Worm (Caenorhabditis elegans) whole organism, early embryonic: ENCODE results near the gene Y49F6A.12.

Experiments used
- B0310.2 ChIP-seq: sonication (generic microtip); optimal IDR thresholded peaks from 2 replicates; lab custom pipeline; 2016; ENCODE audit warnings: mild to moderate bottlenecking, missing genetic modification characterization, missing compliant biosample characterization
- F13C5.2 ChIP-seq: sonication (generic microtip); optimal IDR thresholded peaks from 2 replicates; lab custom pipeline; 2017; ENCODE audit warnings: mild to moderate bottlenecking, missing genetic modification characterization, inconsistent platforms, missing compliant biosample characterization
- aly-1 ChIP-seq: sonication (generic microtip); optimal IDR thresholded peaks from 2 replicates; lab custom pipeline; 2016; ENCODE audit warnings: missing genetic modification characterization, missing compliant biosample characterization
- ama-1 ChIP-seq: fragments of 150-350 bp; optimal IDR thresholded peaks from 2 replicates; lab custom pipeline; 2014
- ceh-13 ChIP-seq: fragments of 200-800 bp; sonication (Bioruptor generic); optimal IDR thresholded peaks from 2 replicates; lab custom pipeline; 2018; ENCODE audit warnings: mild to moderate bottlenecking, missing genetic modification characterization, missing compliant biosample characterization
- ceh-36 ChIP-seq: sonication (generic microtip); optimal IDR thresholded peaks from 2 replicates; lab custom pipeline; 2016; ENCODE audit warnings: missing genetic modification characterization, inconsistent platforms, missing compliant biosample characterization
- ets-7 ChIP-seq: sonication (generic microtip); optimal IDR thresholded peaks from 2 replicates; lab custom pipeline; 2016; ENCODE audit warnings: missing genotype, missing genetic modification characterization, missing compliant biosample characterization
- flt-1 ChIP-seq: fragments of 200-800 bp; sonication (Bioruptor generic); IDR thresholded peaks from 2 replicates; pipeline ENCODE4 v1.3.6; 2022; ENCODE audit warnings: missing genetic modification characterization, missing compliant biosample characterization
- hmbx-1 ChIP-seq: sonication (generic microtip); optimal IDR thresholded peaks from 2 replicates; lab custom pipeline; 2016; ENCODE audit warnings: mild to moderate bottlenecking, missing genetic modification characterization, missing compliant biosample characterization
- hmg-4 ChIP-seq: fragments of 200-800 bp; sonication (Bioruptor generic); optimal IDR thresholded peaks from 2 replicates; lab custom pipeline; 2018; ENCODE audit warnings: mild to moderate bottlenecking, missing genetic modification characterization, missing compliant biosample characterization
- hnd-1 ChIP-seq: sonication (generic microtip); optimal IDR thresholded peaks from 2 replicates; lab custom pipeline; 2016; ENCODE audit warnings: missing genetic modification characterization, missing compliant biosample characterization
- pes-1 ChIP-seq: fragments of 200-800 bp; sonication (Bioruptor generic); IDR thresholded peaks from 2 replicates; pipeline ENCODE4 v1.3.6; 2022; ENCODE audit warnings: missing genetic modification reagents, missing genetic modification characterization, missing compliant biosample characterization
- scrt-1 ChIP-seq: fragments of 200-800 bp; sonication (Bioruptor generic); IDR thresholded peaks from 2 replicates; pipeline ENCODE4 v1.3.6; 2022; ENCODE audit warnings: missing genetic modification characterization, missing compliant biosample characterization
- sea-1 ChIP-seq: fragments of 200-800 bp; sonication (Bioruptor generic); conservative IDR thresholded peaks from 2 replicates; pipeline ENCODE4 v1.3.6; 2022; ENCODE audit warnings: missing genetic modification characterization, missing compliant biosample characterization
- tbx-11 ChIP-seq: fragments of 200-800 bp; sonication (Bioruptor generic); IDR thresholded peaks from 2 replicates; pipeline ENCODE4 v1.3.6; 2022; ENCODE audit warnings: missing genetic modification characterization, missing compliant biosample characterization
- tbx-37 ChIP-seq: fragments of 200-800 bp; sonication (Bioruptor generic); conservative IDR thresholded peaks from 2 replicates; pipeline ENCODE4 v1.3.6; 2022; ENCODE audit warnings: missing genetic modification reagents, missing genetic modification characterization, missing compliant biosample characterization
- tra-4 ChIP-seq: sonication (generic microtip); optimal IDR thresholded peaks from 2 replicates; lab custom pipeline; 2017; ENCODE audit warnings: missing genetic modification characterization, missing compliant biosample characterization

The Y49F6A.12 gene

DNA sequence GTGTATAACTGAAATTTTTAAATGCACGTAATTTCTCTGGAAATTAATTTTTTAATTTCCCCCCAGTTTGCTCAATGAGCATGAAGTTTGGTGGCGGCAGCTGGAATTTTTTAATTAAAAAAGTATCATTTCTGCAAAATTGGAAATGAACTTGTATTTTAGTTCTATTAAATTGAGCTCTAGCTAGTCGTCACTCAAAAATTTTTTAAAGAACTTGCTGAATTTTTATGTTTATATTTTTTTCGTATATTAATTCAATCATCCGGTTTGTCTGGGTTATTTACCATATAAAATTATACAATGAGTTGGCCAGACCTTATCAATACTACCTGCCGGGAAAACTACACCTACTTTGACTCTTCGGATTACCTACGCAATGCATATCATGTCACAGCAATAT, 13.7 kb upstream of the Y49F6A.12 start, which contains the start of gene srh-59:
srh-59 (plus strand) TSS at position 301 of the 400 bp plus-strand sequence.
- TF ChIP-seq tra-4 (tag; lab: Kevin White, UChicago) (no peak), ets-7 (tag; lab: Kevin White, UChicago) (no peak), hmg-4 (GFP tag; lab: Kevin White, UChicago) (no peak), aly-1 (tag; lab: Kevin White, UChicago) (no peak), ceh-13 (no peak), sea-1 (GFP tag; lab: Robert Waterston, UW) (no peak), hmbx-1 (tag; lab: Kevin White, UChicago) (no peak), B0310.2 (tag; lab: Kevin White, UChicago) (no peak), tbx-11 (GFP tag; lab: Robert Waterston, UW) (no peak), ceh-36 (tag; lab: Kevin White, UChicago) (no peak), tbx-37 (GFP tag; lab: Robert Waterston, UW) (no peak), hnd-1 (tag; lab: Kevin White, UChicago) (no peak), pes-1 (GFP tag; lab: Robert Waterston, UW) (no peak), ama-1 (no peak), flt-1 (GFP tag; lab: Robert Waterston, UW) (no peak)

DNA sequence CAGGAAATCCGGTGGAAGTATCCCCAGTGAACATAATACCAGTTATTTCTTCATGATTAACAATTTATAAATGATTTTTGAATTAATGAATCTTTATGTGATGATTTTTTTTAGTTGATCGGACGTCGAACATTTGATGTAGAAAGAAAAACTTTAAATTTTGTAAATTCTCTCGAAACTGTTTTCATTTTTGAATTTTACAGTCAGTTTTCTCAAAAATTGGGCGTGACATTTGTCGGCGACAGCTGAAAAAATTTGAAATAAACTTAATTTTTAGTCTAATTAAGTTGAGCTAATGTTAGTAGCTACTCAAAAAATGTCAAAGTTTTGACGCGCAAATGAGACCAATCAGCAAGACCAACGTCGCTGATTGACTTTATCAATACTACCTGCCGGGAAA, 12.0 kb upstream of the Y49F6A.12 start, which contains the start of gene srh-60:
srh-60 (plus strand) TSS at position 301 of the 400 bp plus-strand sequence.
- TF ChIP-seq hmg-4 (GFP tag; lab: Kevin White, UChicago) (no peak), aly-1 (tag; lab: Kevin White, UChicago) (no peak), sea-1 (GFP tag; lab: Robert Waterston, UW) (no peak), pes-1 (GFP tag; lab: Robert Waterston, UW) (no peak), tbx-37 (GFP tag; lab: Robert Waterston, UW) (no peak), ceh-36 (tag; lab: Kevin White, UChicago) (no peak), ceh-13 (no peak), ama-1 (no peak), hmbx-1 (tag; lab: Kevin White, UChicago) (no peak), B0310.2 (tag; lab: Kevin White, UChicago) (no peak), scrt-1 (GFP tag; lab: Robert Waterston, UW) (no peak), tbx-11 (GFP tag; lab: Robert Waterston, UW) (no peak), ets-7 (tag; lab: Kevin White, UChicago) (no peak), hnd-1 (tag; lab: Kevin White, UChicago) (no peak), F13C5.2 (tag; lab: Kevin White, UChicago) (no peak), flt-1 (GFP tag; lab: Robert Waterston, UW) (no peak), tra-4 (tag; lab: Kevin White, UChicago) (no peak)

DNA sequence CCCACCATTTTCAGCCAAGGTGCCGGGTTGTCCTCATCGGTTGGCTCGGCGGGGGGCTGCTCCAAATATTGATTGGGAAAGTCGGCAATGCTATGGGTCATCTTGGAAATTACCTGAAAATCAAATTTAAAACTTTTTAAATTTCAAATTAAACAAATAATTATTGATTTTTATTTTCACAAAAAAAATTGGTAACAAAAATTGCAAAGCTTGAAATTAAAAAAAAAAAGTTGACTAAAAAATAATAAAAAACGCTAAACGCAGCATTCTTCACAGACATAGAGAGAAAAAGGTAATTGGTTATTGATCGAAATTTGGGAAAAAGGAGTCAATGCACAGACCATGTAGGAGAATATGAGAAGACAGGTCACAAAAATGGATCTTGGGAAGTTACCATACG, 3.3 kb downstream of the Y49F6A.12 start, which contains the start of gene Y49F6A.11:
Y49F6A.11 (minus strand) TSS at position 101 of the 400 bp plus-strand sequence.
- no peak for TF ChIP-seq ets-7 (tag; lab: Kevin White, UChicago)

DNA sequence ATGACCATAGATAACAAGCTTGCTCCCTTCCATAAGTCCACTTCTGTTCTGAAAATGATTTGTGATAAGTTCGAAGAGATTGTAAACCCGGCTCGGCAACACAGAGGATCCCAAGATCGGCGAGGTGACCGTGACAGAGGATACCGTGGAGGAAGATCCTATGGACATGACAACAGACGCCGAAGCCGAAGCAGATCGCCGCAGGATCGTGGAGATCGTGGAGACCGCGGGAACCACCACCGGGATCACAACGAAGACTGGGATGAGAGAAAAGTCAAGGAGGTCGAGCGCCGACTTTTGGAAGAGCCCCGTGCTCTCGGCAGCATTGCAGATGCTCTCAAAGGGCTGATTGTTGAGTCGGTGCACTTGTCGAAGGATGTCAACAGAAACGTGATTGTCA, 9.1 kb downstream of the Y49F6A.12 start:
- TF ChIP-seq scrt-1 (GFP tag; lab: Robert Waterston, UW) = no peak
- TF ChIP-seq ama-1 = no peak

DNA sequence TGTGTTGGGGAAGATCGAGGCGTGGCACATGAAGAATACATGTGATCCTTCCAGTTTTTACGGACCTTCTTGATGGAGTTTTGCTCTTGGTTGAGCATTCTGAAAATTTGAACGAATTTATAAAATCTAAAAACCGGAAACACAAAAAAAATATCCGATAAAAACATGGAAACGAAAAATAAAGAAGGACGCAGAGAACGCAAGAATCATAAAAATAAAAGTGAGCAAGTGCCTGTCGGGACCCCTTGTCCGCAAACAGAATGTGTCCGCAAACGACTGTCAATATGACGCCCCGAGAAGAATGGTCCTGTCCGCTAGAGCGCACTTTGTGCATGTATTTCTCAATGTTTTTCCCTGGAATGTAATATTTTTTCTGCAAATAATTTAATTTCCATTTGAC, 14.3 kb downstream of the Y49F6A.12 start, which contains the start of gene Y49F6A.5:
Y49F6A.5 (minus strand) TSS at position 101 of the 400 bp plus-strand sequence.
- TF ChIP-seq tbx-37 (GFP tag; lab: Robert Waterston, UW) (no peak), ceh-36 (tag; lab: Kevin White, UChicago) (no peak), flt-1 (GFP tag; lab: Robert Waterston, UW) (no peak), ets-7 (tag; lab: Kevin White, UChicago) (no peak), ama-1 (no peak), pes-1 (GFP tag; lab: Robert Waterston, UW) (no peak), F13C5.2 (tag; lab: Kevin White, UChicago) (no peak), tbx-11 (GFP tag; lab: Robert Waterston, UW) (no peak), hmg-4 (GFP tag; lab: Kevin White, UChicago) (no peak), B0310.2 (tag; lab: Kevin White, UChicago) (no peak), scrt-1 (GFP tag; lab: Robert Waterston, UW) (no peak), aly-1 (tag; lab: Kevin White, UChicago) (no peak), hmbx-1 (tag; lab: Kevin White, UChicago) (no peak), hnd-1 (tag; lab: Kevin White, UChicago) (no peak), tra-4 (tag; lab: Kevin White, UChicago) (no peak), sea-1 (GFP tag; lab: Robert Waterston, UW) (no peak)

DNA sequence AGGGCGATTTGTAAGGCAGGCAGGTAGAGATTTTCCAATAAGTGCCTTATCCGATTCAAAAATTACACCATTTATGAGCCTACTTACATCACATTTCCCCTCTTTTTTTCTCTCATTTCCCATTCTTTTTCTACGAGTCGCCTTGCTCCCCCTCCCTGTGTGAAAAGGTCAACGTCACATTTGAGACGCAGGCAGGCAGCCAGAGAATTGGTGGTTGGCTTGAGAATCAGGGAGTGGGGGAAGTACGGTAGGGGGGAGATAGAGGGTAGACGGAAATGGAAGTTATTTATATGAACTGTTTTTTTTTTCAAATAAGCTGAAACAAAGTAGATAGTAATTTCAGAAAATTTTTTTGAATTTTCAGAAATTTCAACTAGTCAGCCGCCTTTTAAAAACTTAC, 21.2 kb downstream of the Y49F6A.12 start:
- TF ChIP-seq ets-7 (tag; lab: Kevin White, UChicago) = no peak
- no peak for TF ChIP-seq sea-1 (GFP tag; lab: Robert Waterston, UW)
- no peak for TF ChIP-seq hmg-4 (GFP tag; lab: Kevin White, UChicago)
- no peak for TF ChIP-seq aly-1 (tag; lab: Kevin White, UChicago)
- TF ChIP-seq ceh-13 = no peak
- TF ChIP-seq B0310.2 (tag; lab: Kevin White, UChicago) = no peak
- TF ChIP-seq F13C5.2 (tag; lab: Kevin White, UChicago) = no peak
- TF ChIP-seq tra-4 (tag; lab: Kevin White, UChicago) = no peak
- TF ChIP-seq scrt-1 (GFP tag; lab: Robert Waterston, UW) = no peak
- TF ChIP-seq hnd-1 (tag; lab: Kevin White, UChicago) = no peak
- no peak for TF ChIP-seq hmbx-1 (tag; lab: Kevin White, UChicago)
- no peak for TF ChIP-seq ama-1
- no peak for TF ChIP-seq pes-1 (GFP tag; lab: Robert Waterston, UW)
- TF ChIP-seq tbx-37 (GFP tag; lab: Robert Waterston, UW) = no peak

DNA sequence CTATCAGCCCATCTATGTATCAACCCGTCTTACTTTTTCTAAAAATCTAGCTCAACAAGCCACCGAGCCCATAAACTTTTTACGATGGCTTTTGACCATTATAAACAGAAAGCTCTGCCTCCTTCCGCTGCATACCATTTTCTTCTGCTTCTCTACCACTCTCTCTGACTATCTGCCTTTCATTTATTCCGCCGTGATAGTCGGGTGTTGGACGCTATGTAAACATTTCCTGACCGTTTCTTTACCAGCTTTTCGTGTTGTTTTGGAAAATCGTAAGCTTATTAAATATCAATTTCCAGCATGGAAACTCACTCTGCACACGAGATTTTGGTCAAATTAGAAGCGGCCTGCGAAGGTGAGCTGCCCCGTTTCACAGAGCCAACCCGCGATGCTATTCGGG, 22.1 kb downstream of the Y49F6A.12 start, which contains the start of gene F40E12.1:
F40E12.1 (plus strand) TSS at position 301 of the 400 bp plus-strand sequence.
- no peak for TF ChIP-seq B0310.2 (tag; lab: Kevin White, UChicago)
- TF ChIP-seq hnd-1 (tag; lab: Kevin White, UChicago) = no peak
- TF ChIP-seq tbx-11 (GFP tag; lab: Robert Waterston, UW) = no peak
- no peak for TF ChIP-seq tbx-37 (GFP tag; lab: Robert Waterston, UW)
- no peak for TF ChIP-seq flt-1 (GFP tag; lab: Robert Waterston, UW)
- TF ChIP-seq tra-4 (tag; lab: Kevin White, UChicago) = no peak
- no peak for TF ChIP-seq ets-7 (tag; lab: Kevin White, UChicago)
